Worm (Caenorhabditis elegans) whole organism, early embryonic: ENCODE results near the gene T08H10.3.

Experiments
- ama-1 ChIP-seq: fragments of 150-350 bp; optimal IDR thresholded peaks from 2 replicates; lab custom pipeline; 2014
- sea-1 ChIP-seq: fragments of 200-800 bp; sonication (Bioruptor generic); conservative IDR thresholded peaks from 2 replicates; pipeline ENCODE4 v1.3.6; 2022; ENCODE audit warnings: missing genetic modification characterization, missing compliant biosample characterization

ce11 chrV:4509319-4509937 lies 38.3 kb downstream of the T08H10.3 start:
- TF ChIP-seq ama-1 (lab: Kevin White, UChicago), result no peak
- no peak for TF ChIP-seq sea-1 (GFP tag; lab: Robert Waterston, UW)
